Fruit fly (Drosophila melanogaster) whole organism, embryonic: ENCODE results near the gene salr.

ENCODE experiments used
- CG10462 ChIP-seq: fragments of 200-800 bp; sonication (Bioruptor generic); optimal IDR thresholded peaks from 2 replicates; lab custom pipeline; 2016; ENCODE audit warnings: missing biosample characterization, missing genetic modification characterization
- CG10543 ChIP-seq: fragments of 200-800 bp; sonication (Bioruptor generic); optimal IDR thresholded peaks from 3 replicates; lab custom pipeline; 2017; ENCODE audit warnings: missing biosample characterization, mild to moderate bottlenecking, missing genetic modification characterization, moderate library complexity
- CG11093 ChIP-seq: fragments of 200-800 bp; sonication (Bioruptor generic); IDR thresholded peaks from 3 replicates; pipeline ENCODE4 v1.3.6; 2022; ENCODE audit warnings: missing biosample characterization, missing genetic modification characterization
- CG11398 ChIP-seq: fragments of 200-800 bp; sonication (Bioruptor generic); optimal IDR thresholded peaks from 2 replicates; lab custom pipeline; 2016; ENCODE audit warnings: missing biosample characterization, missing genetic modification characterization
- CG12744 ChIP-seq: fragments of 200-800 bp; sonication (Bioruptor generic); optimal IDR thresholded peaks from 2 replicates; lab custom pipeline; 2016; ENCODE audit warnings: missing biosample characterization, missing genetic modification characterization
- CG14441 ChIP-seq: fragments of 200-800 bp; sonication (Bioruptor generic); IDR thresholded peaks from 2 replicates; pipeline ENCODE4 v1.3.6; 2022; ENCODE audit warnings: missing biosample characterization, missing genetic modification characterization
- CG15011 ChIP-seq: fragments of 200-800 bp; sonication (Bioruptor generic); optimal IDR thresholded peaks from 3 replicates; lab custom pipeline; 2018; ENCODE audit warnings: missing biosample characterization, mild to moderate bottlenecking, missing genetic modification characterization
- CG15479 ChIP-seq: fragments of 200-800 bp; sonication (Bioruptor generic); optimal IDR thresholded peaks from 3 replicates; lab custom pipeline; 2019; ENCODE audit warnings: missing biosample characterization, mild to moderate bottlenecking, missing genetic modification characterization, moderate library complexity
- CG1647 ChIP-seq: fragments of 200-800 bp; sonication (Bioruptor generic); optimal IDR thresholded peaks from 3 replicates; lab custom pipeline; 2016; ENCODE audit warnings: missing biosample characterization, missing genetic modification characterization
- CG17568 ChIP-seq: fragments of 200-800 bp; sonication (Bioruptor generic); optimal IDR thresholded peaks from 2 replicates; lab custom pipeline; 2018; ENCODE audit warnings: missing biosample characterization, mild to moderate bottlenecking, missing genetic modification characterization, moderate library complexity
- CG18262 ChIP-seq: fragments of 200-800 bp; optimal IDR thresholded peaks from 3 replicates; lab custom pipeline; 2019; ENCODE audit warnings: missing biosample characterization, mild to moderate bottlenecking, missing genetic modification characterization, moderate library complexity
- CG18619 ChIP-seq: fragments of 200-800 bp; sonication (Bioruptor generic); optimal IDR thresholded peaks from 3 replicates; lab custom pipeline; 2017; ENCODE audit warnings: missing biosample characterization, mild to moderate bottlenecking, missing genetic modification characterization
- CG2116 ChIP-seq: fragments of 200-800 bp; sonication (Bioruptor generic); optimal IDR thresholded peaks from 3 replicates; lab custom pipeline; 2018; ENCODE audit warnings: missing biosample characterization, mild to moderate bottlenecking, missing genetic modification characterization
- CG2199 ChIP-seq: fragments of 200-800 bp; sonication (Bioruptor generic); IDR thresholded peaks from 3 replicates; pipeline ENCODE4 v1.3.6; 2022; ENCODE audit warnings: missing biosample characterization, missing genetic modification characterization
- CG33557 ChIP-seq: fragments of 200-800 bp; sonication (Bioruptor generic); optimal IDR thresholded peaks from 2 replicates; lab custom pipeline; 2019; ENCODE audit warnings: missing biosample characterization, mild to moderate bottlenecking, missing genetic modification characterization, moderate library complexity
- CG34224 ChIP-seq: fragments of 200-800 bp; sonication (Bioruptor generic); IDR thresholded peaks from 3 replicates; pipeline ENCODE4 v1.3.6; 2022; ENCODE audit warnings: missing biosample characterization, missing genetic modification characterization; ENCODE audit not compliant: partially characterized antibody
- CG3995 ChIP-seq: fragments of 200-800 bp; sonication (Bioruptor generic); optimal IDR thresholded peaks from 3 replicates; lab custom pipeline; 2016; ENCODE audit warnings: missing biosample characterization, missing genetic modification characterization
- CG42726 ChIP-seq: fragments of 200-800 bp; sonication (Bioruptor generic); IDR thresholded peaks from 2 replicates; pipeline ENCODE4 v1.3.6; 2022; ENCODE audit warnings: missing biosample characterization, missing genetic modification characterization; ENCODE audit not compliant: partially characterized antibody
- CG4854 ChIP-seq: fragments of 200-800 bp; sonication (Bioruptor generic); optimal IDR thresholded peaks from 2 replicates; lab custom pipeline; 2016; ENCODE audit warnings: missing biosample characterization, missing genetic modification characterization, inconsistent platforms
- CG5245 ChIP-seq: fragments of 200-800 bp; sonication (Bioruptor generic); optimal IDR thresholded peaks from 3 replicates; lab custom pipeline; 2016; ENCODE audit warnings: missing biosample characterization, missing genetic modification characterization
- CG6254 ChIP-seq: fragments of 200-800 bp; sonication (Bioruptor generic); optimal IDR thresholded peaks from 3 replicates; lab custom pipeline; 2017; ENCODE audit warnings: mild to moderate bottlenecking, missing biosample characterization, missing genetic modification reagents, missing genetic modification characterization
- CG7987 ChIP-seq: fragments of 200-800 bp; sonication (Bioruptor generic); optimal IDR thresholded peaks from 2 replicates; lab custom pipeline; 2018; ENCODE audit warnings: missing biosample characterization, mild to moderate bottlenecking, missing genetic modification characterization, moderate library complexity
- CG9932 ChIP-seq: fragments of 200-800 bp; sonication (Bioruptor generic); IDR thresholded peaks from 2 replicates; pipeline ENCODE4 v1.3.6; 2022; ENCODE audit warnings: missing biosample characterization, missing genetic modification characterization
- Dll ChIP-seq: fragments of 200-800 bp; sonication (Bioruptor generic); IDR thresholded peaks from 4 replicates; pipeline ENCODE4 v1.3.6; 2022; ENCODE audit warnings: missing biosample characterization, missing genetic modification characterization; ENCODE audit not compliant: partially characterized antibody
- Elba2 ChIP-seq: fragments of 200-800 bp; sonication (Bioruptor generic); optimal IDR thresholded peaks from 3 replicates; lab custom pipeline; 2016; ENCODE audit warnings: missing biosample characterization, missing genetic modification characterization
- Ets65A ChIP-seq: fragments of 200-800 bp; sonication (Bioruptor generic); peaks from one replicate; lab custom pipeline; 2016; ENCODE audit warnings: missing biosample characterization, missing genetic modification characterization
- Fer1 ChIP-seq: fragments of 200-800 bp; sonication (Bioruptor generic); optimal IDR thresholded peaks from 2 replicates; lab custom pipeline; 2017; ENCODE audit warnings: missing biosample characterization, mild to moderate bottlenecking, missing genetic modification characterization
- Gug ChIP-seq: fragments of 200-800 bp; sonication (Bioruptor generic); IDR thresholded peaks from 4 replicates; pipeline ENCODE4 v1.3.6; 2022; ENCODE audit warnings: missing biosample characterization, missing genetic modification characterization
- Lpt ChIP-seq: fragments of >200 bp; optimal IDR thresholded peaks from 2 replicates; lab custom pipeline; 2018; ENCODE audit warnings: missing biosample characterization, missing genetic modification characterization
- Mrtf ChIP-seq: fragments of 200-800 bp; sonication (Bioruptor generic); IDR thresholded peaks from 3 replicates; pipeline ENCODE4 v1.3.6; 2022; ENCODE audit warnings: missing biosample characterization, missing genetic modification characterization
- Optix ChIP-seq: fragments of 200-800 bp; sonication (Bioruptor generic); IDR thresholded peaks from 3 replicates; pipeline ENCODE4 v1.3.6; 2022; ENCODE audit warnings: missing biosample characterization, missing genetic modification characterization
- Ravus ChIP-seq: fragments of 200-800 bp; sonication (Bioruptor generic); IDR thresholded peaks from 2 replicates; pipeline ENCODE4 v1.3.6; 2022; ENCODE audit warnings: missing biosample characterization, missing genetic modification characterization
- Rx ChIP-seq: fragments of 200-800 bp; sonication (Bioruptor generic); IDR thresholded peaks from 2 replicates; pipeline ENCODE4 v1.3.6; 2022; ENCODE audit warnings: missing biosample characterization, missing genetic modification characterization
- Taf1 ChIP-seq: fragments of 200-800 bp; sonication (Bioruptor generic); IDR thresholded peaks from 2 replicates; pipeline ENCODE4 v1.3.6; 2022; ENCODE audit warnings: missing biosample characterization, missing genetic modification characterization
- Trl ChIP-seq, 3 experiments: fragments of >200 bp in 2 of 3; fragments of 200-800 bp in 1 of 3; sonication (Bioruptor generic) in 1 of 3; optimal IDR thresholded peaks; 2 replicates in 1 of 3; 3 replicates in 2 of 3; lab custom pipeline; 2016 to 2017; ENCODE audit warnings: missing biosample characterization in 1 of 3, missing genetic modification characterization in 1 of 3
- ara ChIP-seq: fragments of 200-800 bp; sonication (Bioruptor generic); IDR thresholded peaks from 2 replicates; pipeline ENCODE4 v1.3.6; 2022; ENCODE audit warnings: missing biosample characterization, missing genetic modification characterization
- az2 ChIP-seq: fragments of 200-800 bp; sonication (Bioruptor generic); optimal IDR thresholded peaks from 3 replicates; lab custom pipeline; 2016; ENCODE audit warnings: missing biosample characterization, missing genetic modification characterization
- cas ChIP-seq: fragments of 200-800 bp; sonication (Bioruptor generic); IDR thresholded peaks from 2 replicates; pipeline ENCODE4 v1.3.6; 2022; ENCODE audit warnings: missing biosample characterization, missing genetic modification characterization
- cato ChIP-seq: fragments of 200-800 bp; sonication (Bioruptor generic); optimal IDR thresholded peaks from 2 replicates; lab custom pipeline; 2016; ENCODE audit warnings: missing biosample characterization, missing genetic modification characterization, borderline replicate concordance
- crol ChIP-seq: fragments of 200-800 bp; sonication (Bioruptor generic); IDR thresholded peaks from 2 replicates; pipeline ENCODE4 v1.3.6; 2022; ENCODE audit warnings: missing biosample characterization, missing genetic modification characterization
- dmrt11E ChIP-seq: fragments of 200-800 bp; sonication (Bioruptor generic); optimal IDR thresholded peaks from 3 replicates; lab custom pipeline; 2018; ENCODE audit warnings: missing biosample characterization, mild to moderate bottlenecking, missing genetic modification characterization, moderate library complexity
- grn ChIP-seq: fragments of 200-800 bp; sonication (Bioruptor generic); optimal IDR thresholded peaks from 3 replicates; lab custom pipeline; 2017; ENCODE audit warnings: missing biosample characterization, missing genetic modification characterization
- jumu ChIP-seq: fragments of 200-800 bp; sonication (Bioruptor generic); optimal IDR thresholded peaks from 3 replicates; lab custom pipeline; 2016; ENCODE audit warnings: missing biosample characterization, missing genetic modification characterization
- ken ChIP-seq: fragments of 200-800 bp; sonication (Bioruptor generic); IDR thresholded peaks from 3 replicates; pipeline ENCODE4 v1.3.6; 2022; ENCODE audit warnings: missing biosample characterization, missing genetic modification characterization
- mld ChIP-seq: fragments of 200-800 bp; sonication (Bioruptor generic); IDR thresholded peaks from 3 replicates; pipeline ENCODE4 v1.3.6; 2022; ENCODE audit warnings: missing biosample characterization, missing genetic modification characterization; ENCODE audit not compliant: partially characterized antibody
- pum ChIP-seq: fragments of 200-800 bp; sonication (Bioruptor generic); optimal IDR thresholded peaks from 2 replicates; lab custom pipeline; 2016; ENCODE audit warnings: missing biosample characterization, missing genetic modification characterization
- rib ChIP-seq: fragments of 200-800 bp; sonication (Bioruptor generic); IDR thresholded peaks from 2 replicates; pipeline ENCODE4 v1.3.6; 2022; ENCODE audit warnings: missing biosample characterization, missing genetic modification characterization
- sc ChIP-seq, 3 experiments: fragments of >200 bp in 2 of 3; fragments of 200-800 bp in 1 of 3; sonication (Bioruptor generic) in 1 of 3; optimal IDR thresholded peaks; 2 replicates in 2 of 3; 3 replicates in 1 of 3; lab custom pipeline; 2017; ENCODE audit warnings: mild to moderate bottlenecking in 1 of 3, missing biosample characterization in 1 of 3, missing genetic modification characterization in 1 of 3, missing genetic modification reagents in 1 of 3
- ssp ChIP-seq: fragments of 200-800 bp; sonication (Bioruptor generic); IDR thresholded peaks from 2 replicates; pipeline ENCODE4 v1.3.6; 2022; ENCODE audit warnings: missing biosample characterization, missing genetic modification characterization
- stc ChIP-seq: fragments of 200-800 bp; sonication (Bioruptor generic); IDR thresholded peaks from 2 replicates; pipeline ENCODE4 v1.3.6; 2022; ENCODE audit warnings: missing biosample characterization, missing genetic modification characterization
- trh ChIP-seq: fragments of 200-800 bp; sonication (Bioruptor generic); optimal IDR thresholded peaks from 2 replicates; lab custom pipeline; 2016; ENCODE audit warnings: missing biosample characterization, missing genetic modification characterization

salr gene

dm6 chr2L:11417502-11417901, 58.8 kb downstream of the salr start (continued):
- peak; percentile 29 for TF ChIP-seq CG15479 (GFP tag; lab: Kevin White, UChicago)
- TF ChIP-seq CG3995, result no peak
- peak; percentile 11 for TF ChIP-seq CG5245
- no peak for TF ChIP-seq CG1647 (GFP tag; lab: Kevin White, UChicago)
- TF ChIP-seq Gug (GFP tag; lab: Robert Waterston, UW), result no peak; the same call in 3 of the 4 replicates
- peak; percentile 2 for TF ChIP-seq CG2116 (GFP tag; lab: Kevin White, UChicago)
- TF ChIP-seq Dll, result no peak
- peak; percentile 67 for TF ChIP-seq CG33557
- TF ChIP-seq Taf1 (GFP tag; lab: Robert Waterston, UW), result no peak
- TF ChIP-seq CG42726 (GFP tag; lab: Robert Waterston, UW), result no peak
- no peak for TF ChIP-seq sc (optimal IDR thresholded peaks at IDR 0.05; lab: Kevin White, UChicago)
- TF ChIP-seq sc (GFP tag; optimal IDR thresholded peaks at IDR 0.05; lab: Kevin White, UChicago), result peak; percentile 59
- TF ChIP-seq Ravus (GFP tag; lab: Robert Waterston, UW), result no peak
- TF ChIP-seq CG4854 (GFP tag; lab: Kevin White, UChicago), result no peak
- TF ChIP-seq Fer1 (GFP tag; lab: Kevin White, UChicago), result no peak
- peak; percentile 7 for TF ChIP-seq jumu (GFP tag; lab: Kevin White, UChicago)
- no peak for TF ChIP-seq trh (GFP tag; lab: Kevin White, UChicago)
- TF ChIP-seq CG10543, result no peak
- TF ChIP-seq CG11398 (GFP tag; lab: Kevin White, UChicago), result no peak
- no peak for TF ChIP-seq CG34224 (GFP tag; lab: Robert Waterston, UW)
- TF ChIP-seq CG2199 (GFP tag; lab: Robert Waterston, UW), result no peak
- TF ChIP-seq az2 (GFP tag; lab: Kevin White, UChicago), result peak; percentile 69
- no peak for TF ChIP-seq CG15011 (GFP tag; lab: Kevin White, UChicago)
- TF ChIP-seq pum, result peak; percentile 6
- TF ChIP-seq Elba2 (GFP tag; lab: Kevin White, UChicago), result peak; percentile 57
- no peak for TF ChIP-seq Mrtf (GFP tag; lab: Robert Waterston, UW)
- TF ChIP-seq Ets65A, result peak; percentile 77
- TF ChIP-seq cas (GFP tag; lab: Robert Waterston, UW), result no peak
- no peak for TF ChIP-seq crol (GFP tag; lab: Robert Waterston, UW)
- TF ChIP-seq CG14441 (GFP tag; lab: Robert Waterston, UW), result no peak
- peak; percentile 64 for TF ChIP-seq CG18262 (tag; lab: Kevin White, UChicago)
- TF ChIP-seq Trl (optimal IDR thresholded peaks at IDR 0.05; lab: Kevin White, UChicago), result no peak
- no peak for TF ChIP-seq Trl (GFP tag; optimal IDR thresholded peaks at IDR 0.05; lab: Kevin White, UChicago)
- no peak for TF ChIP-seq ssp
- no peak for TF ChIP-seq mld
- peak; percentile 82 for TF ChIP-seq ara (GFP tag; lab: Robert Waterston, UW)
- no peak for TF ChIP-seq cato
- TF ChIP-seq CG11093 (GFP tag; lab: Robert Waterston, UW), result 0 out of 3 replicates have a peak, but pooled peaks have one; percentile 13
- TF ChIP-seq ken (GFP tag; lab: Robert Waterston, UW), result peak; percentile 66; the same call in 1 of the 3 replicates
- peak; percentile 89 for TF ChIP-seq dmrt11E
- TF ChIP-seq CG18619, result peak; percentile 3
- no peak for TF ChIP-seq rib (GFP tag; lab: Robert Waterston, UW)
- TF ChIP-seq CG9932 (GFP tag; lab: Robert Waterston, UW), result no peak
- TF ChIP-seq grn (GFP tag; lab: Kevin White, UChicago), result peak; percentile 29
- no peak for TF ChIP-seq stc (GFP tag; lab: Robert Waterston, UW)
- TF ChIP-seq Rx (GFP tag; lab: Robert Waterston, UW), result peak; percentile 34; the same call in 1 of the 2 replicates
- TF ChIP-seq CG17568 (GFP tag; lab: Kevin White, UChicago), result peak; percentile 2
- TF ChIP-seq Lpt (GFP tag; lab: Kevin White, UChicago), result no peak
- TF ChIP-seq Optix (GFP tag; lab: Robert Waterston, UW), result peak; percentile 51; the same call in 1 of the 3 replicates
- TF ChIP-seq CG10462 (GFP tag; lab: Kevin White, UChicago), result peak; percentile 51
- peak; percentile 16 for TF ChIP-seq CG12744 (GFP tag; lab: Kevin White, UChicago)
- TF ChIP-seq CG7987, result no peak
- TF ChIP-seq CG6254, result peak; percentile 47
